Fruit fly (Drosophila melanogaster) whole organism, embryonic: Measurements from ENCODE around the gene gukh.

Experiments used
- Ada2b ChIP-seq: fragments of 200-800 bp; sonication (Bioruptor generic); IDR thresholded peaks from 2 replicates; pipeline ENCODE4 v1.3.6; 2022; ENCODE audit warnings: missing biosample characterization, missing genetic modification characterization
- CG11093 ChIP-seq: fragments of 200-800 bp; sonication (Bioruptor generic); IDR thresholded peaks from 3 replicates; pipeline ENCODE4 v1.3.6; 2022; ENCODE audit warnings: missing biosample characterization, missing genetic modification characterization
- CG11247 ChIP-seq: fragments of 200-800 bp; sonication (Bioruptor generic); IDR thresholded peaks from 2 replicates; pipeline ENCODE4 v1.3.6; 2022; ENCODE audit warnings: missing biosample characterization, missing genetic modification characterization
- CG1233 ChIP-seq: fragments of 200-800 bp; sonication (Bioruptor generic); optimal IDR thresholded peaks from 4 replicates; lab custom pipeline; 2018; ENCODE audit warnings: missing biosample characterization, mild to moderate bottlenecking, missing genetic modification characterization
- CG12391 ChIP-seq: fragments of 200-800 bp; sonication (Bioruptor generic); optimal IDR thresholded peaks from 3 replicates; lab custom pipeline; 2018; ENCODE audit warnings: missing biosample characterization, mild to moderate bottlenecking, missing genetic modification characterization, moderate library complexity
- CG12659 ChIP-seq: fragments of 200-800 bp; sonication (Bioruptor generic); optimal IDR thresholded peaks from 3 replicates; lab custom pipeline; 2017; ENCODE audit warnings: mild to moderate bottlenecking, missing biosample characterization, missing genetic modification reagents, missing genetic modification characterization
- CG15601 ChIP-seq: fragments of 200-800 bp; sonication (Bioruptor generic); optimal IDR thresholded peaks from 3 replicates; lab custom pipeline; 2019; ENCODE audit warnings: missing biosample characterization, mild to moderate bottlenecking, missing genetic modification characterization, moderate library complexity
- CG17568 ChIP-seq: fragments of 200-800 bp; sonication (Bioruptor generic); optimal IDR thresholded peaks from 2 replicates; lab custom pipeline; 2018; ENCODE audit warnings: missing biosample characterization, mild to moderate bottlenecking, missing genetic modification characterization, moderate library complexity
- CG18599 ChIP-seq: fragments of 200-800 bp; sonication (Bioruptor generic); optimal IDR thresholded peaks from 3 replicates; lab custom pipeline; 2017; ENCODE audit warnings: missing biosample characterization, missing genetic modification characterization, mild to moderate bottlenecking, moderate library complexity, missing genetic modification reagents
- CG2875 ChIP-seq: fragments of 200-800 bp; sonication (Bioruptor generic); optimal IDR thresholded peaks from 2 replicates; lab custom pipeline; 2017; ENCODE audit warnings: missing biosample characterization, mild to moderate bottlenecking, missing genetic modification characterization, missing genetic modification reagents
- CG31224 ChIP-seq: fragments of 200-800 bp; sonication (Bioruptor generic); IDR thresholded peaks from 2 replicates; pipeline ENCODE4 v1.3.6; 2022; ENCODE audit warnings: missing biosample characterization, missing genetic modification characterization
- CG3407 ChIP-seq: fragments of 200-800 bp; sonication (Bioruptor generic); optimal IDR thresholded peaks from 2 replicates; lab custom pipeline; 2018; ENCODE audit warnings: missing biosample characterization, mild to moderate bottlenecking, missing genetic modification characterization
- CG3838 ChIP-seq: fragments of 200-800 bp; sonication (Bioruptor generic); optimal IDR thresholded peaks from 3 replicates; lab custom pipeline; 2016; ENCODE audit warnings: missing biosample characterization, missing genetic modification characterization
- CG4328 ChIP-seq: fragments of 200-800 bp; sonication (Bioruptor generic); optimal IDR thresholded peaks from 3 replicates; lab custom pipeline; 2017; ENCODE audit warnings: missing biosample characterization, missing genetic modification reagents, missing genetic modification characterization
- CG4360 ChIP-seq: fragments of 200-800 bp; sonication (Bioruptor generic); IDR thresholded peaks from 2 replicates; pipeline ENCODE4 v1.3.6; 2022; ENCODE audit warnings: missing biosample characterization, missing genetic modification characterization
- CG7357 ChIP-seq: fragments of 200-800 bp; sonication (Bioruptor generic); IDR thresholded peaks from 3 replicates; pipeline ENCODE4 v1.3.6; 2022; ENCODE audit warnings: missing biosample characterization, missing genetic modification characterization
- CG7839 ChIP-seq: fragments of 200-800 bp; sonication (Bioruptor generic); optimal IDR thresholded peaks from 3 replicates; lab custom pipeline; 2018; ENCODE audit warnings: missing biosample characterization, mild to moderate bottlenecking, missing genetic modification characterization, moderate library complexity
- CG8478 ChIP-seq: fragments of >200 bp; optimal IDR thresholded peaks from 2 replicates; lab custom pipeline; 2018
- CG9437 ChIP-seq: fragments of 200-800 bp; sonication (Bioruptor generic); optimal IDR thresholded peaks from 2 replicates; lab custom pipeline; 2018; ENCODE audit warnings: missing biosample characterization, mild to moderate bottlenecking, missing genetic modification characterization
- Dip3 ChIP-seq: fragments of 200-800 bp; sonication (Bioruptor generic); optimal IDR thresholded peaks from 3 replicates; lab custom pipeline; 2016; ENCODE audit warnings: missing biosample characterization, missing genetic modification characterization
- GATAe ChIP-seq: fragments of 200-800 bp; sonication (Bioruptor generic); conservative IDR thresholded peaks from 2 replicates; pipeline ENCODE4 v1.3.6; 2022; ENCODE audit warnings: missing biosample characterization, missing genetic modification characterization
- HmgZ ChIP-seq: fragments of 200-800 bp; sonication (Bioruptor generic); optimal IDR thresholded peaks from 2 replicates; lab custom pipeline; 2018; ENCODE audit warnings: missing biosample characterization, mild to moderate bottlenecking, missing genetic modification characterization
- Hmr ChIP-seq: fragments of 200-800 bp; sonication (Bioruptor generic); optimal IDR thresholded peaks from 3 replicates; lab custom pipeline; 2017; ENCODE audit warnings: mild to moderate bottlenecking, missing biosample characterization, missing genetic modification reagents, missing genetic modification characterization
- Hr3 ChIP-seq: fragments of 200-800 bp; sonication (Bioruptor generic); optimal IDR thresholded peaks from 3 replicates; lab custom pipeline; 2016; ENCODE audit warnings: missing biosample characterization, missing genetic modification characterization
- NK7.1 ChIP-seq: fragments of 200-800 bp; sonication (Bioruptor generic); optimal IDR thresholded peaks from 3 replicates; lab custom pipeline; 2016; ENCODE audit warnings: missing biosample characterization, missing genetic modification characterization
- Opbp ChIP-seq: fragments of 200-800 bp; sonication (Bioruptor generic); IDR thresholded peaks from 3 replicates; pipeline ENCODE4 v1.3.6; 2022; ENCODE audit warnings: missing biosample characterization, missing genetic modification characterization; ENCODE audit not compliant: partially characterized antibody
- Rfx ChIP-seq: fragments of 200-800 bp; sonication (Bioruptor generic); IDR thresholded peaks from 2 replicates; pipeline ENCODE4 v1.3.6; 2022; ENCODE audit warnings: missing biosample characterization, missing genetic modification characterization
- TFAM ChIP-seq: fragments of 200-800 bp; sonication (Bioruptor generic); optimal IDR thresholded peaks from 2 replicates; lab custom pipeline; 2017; ENCODE audit warnings: missing biosample characterization, missing genetic modification characterization, inconsistent platforms
- Xrp1 ChIP-seq: fragments of 200-800 bp; sonication (Bioruptor generic); IDR thresholded peaks from 2 replicates; pipeline ENCODE4 v1.3.6; 2022; ENCODE audit warnings: missing biosample characterization, missing genetic modification characterization
- ab ChIP-seq: fragments of 200-800 bp; sonication (Bioruptor generic); optimal IDR thresholded peaks from 2 replicates; lab custom pipeline; 2016; ENCODE audit warnings: missing biosample characterization, missing genetic modification characterization
- ac ChIP-seq: fragments of 200-800 bp; sonication (Bioruptor generic); optimal IDR thresholded peaks from 3 replicates; lab custom pipeline; 2017; ENCODE audit warnings: missing biosample characterization, mild to moderate bottlenecking, missing genetic modification characterization
- ara ChIP-seq: fragments of 200-800 bp; sonication (Bioruptor generic); IDR thresholded peaks from 2 replicates; pipeline ENCODE4 v1.3.6; 2022; ENCODE audit warnings: missing biosample characterization, missing genetic modification characterization
- ato ChIP-seq: fragments of 200-800 bp; sonication (Bioruptor generic); IDR thresholded peaks from 2 replicates; pipeline ENCODE4 v1.3.6; 2022; ENCODE audit warnings: missing biosample characterization, missing genetic modification characterization; ENCODE audit not compliant: partially characterized antibody
- bbx ChIP-seq: fragments of 200-800 bp; sonication (Bioruptor generic); IDR thresholded peaks from 2 replicates; pipeline ENCODE4 v1.3.6; 2022; ENCODE audit warnings: missing biosample characterization, missing genetic modification characterization; ENCODE audit not compliant: partially characterized antibody
- bsh ChIP-seq, 2 experiments: fragments of 200-800 bp; sonication (Bioruptor generic); optimal IDR thresholded peaks; 2 replicates each; lab custom pipeline; 2017 to 2018; ENCODE audit warnings: mild to moderate bottlenecking in 2 of 2, missing biosample characterization in 2 of 2, missing genetic modification characterization in 2 of 2, moderate library complexity in 1 of 2
- chif ChIP-seq, 2 experiments: fragments of 200-800 bp; sonication (Bioruptor generic); optimal IDR thresholded peaks; 3 replicates each; lab custom pipeline; 2016; ENCODE audit warnings: missing biosample characterization in 2 of 2, missing genetic modification characterization in 2 of 2
- chinmo ChIP-seq: fragments of 200-800 bp; sonication (Bioruptor generic); IDR thresholded peaks from 4 replicates; pipeline ENCODE4 v1.3.6; 2022; ENCODE audit warnings: missing biosample characterization, missing genetic modification characterization; ENCODE audit not compliant: partially characterized antibody
- crol ChIP-seq: fragments of 200-800 bp; sonication (Bioruptor generic); IDR thresholded peaks from 2 replicates; pipeline ENCODE4 v1.3.6; 2022; ENCODE audit warnings: missing biosample characterization, missing genetic modification characterization
- fd3F ChIP-seq: fragments of 200-800 bp; sonication (Bioruptor generic); optimal IDR thresholded peaks from 2 replicates; lab custom pipeline; 2018; ENCODE audit warnings: missing biosample characterization, mild to moderate bottlenecking, missing genetic modification characterization, moderate library complexity
- fru ChIP-seq: fragments of >200 bp; optimal IDR thresholded peaks from 2 replicates; lab custom pipeline; 2017
- grau ChIP-seq: fragments of 200-800 bp; optimal IDR thresholded peaks from 3 replicates; lab custom pipeline; 2019; ENCODE audit warnings: missing biosample characterization, mild to moderate bottlenecking, missing genetic modification characterization, moderate library complexity
- ken ChIP-seq: fragments of 200-800 bp; sonication (Bioruptor generic); IDR thresholded peaks from 3 replicates; pipeline ENCODE4 v1.3.6; 2022; ENCODE audit warnings: missing biosample characterization, missing genetic modification characterization
- p53 ChIP-seq: fragments of 200-800 bp; sonication (Bioruptor generic); optimal IDR thresholded peaks from 2 replicates; lab custom pipeline; 2016; ENCODE audit warnings: missing biosample characterization, missing genetic modification characterization
- pan ChIP-seq, 4 experiments: fragments of >200 bp in 3 of 4; fragments of 200-800 bp in 1 of 4; sonication (Bioruptor generic) in 1 of 4; optimal IDR thresholded peaks in 3 of 4; IDR thresholded peaks in 1 of 4; 2 replicates each; pipeline versions ENCODE4 v1.3.6 to Lab custom; 2017 to 2022; ENCODE audit warnings: missing biosample characterization in 2 of 4, missing genetic modification characterization in 2 of 4, mixed read lengths in 1 of 4
- phol ChIP-seq: fragments of 200-800 bp; sonication (Bioruptor generic); optimal IDR thresholded peaks from 3 replicates; lab custom pipeline; 2018; ENCODE audit warnings: missing biosample characterization, mild to moderate bottlenecking, missing genetic modification characterization, moderate library complexity
- prd ChIP-seq, 3 experiments: fragments of >200 bp in 2 of 3; fragments of 200-800 bp in 1 of 3; sonication (Bioruptor generic) in 1 of 3; optimal IDR thresholded peaks in 2 of 3; IDR thresholded peaks in 1 of 3; 2 replicates in 2 of 3; 3 replicates in 1 of 3; pipeline versions ENCODE4 v1.3.6 to Lab custom; 2017 to 2022; ENCODE audit warnings: missing biosample characterization in 1 of 3, missing genetic modification characterization in 1 of 3
- sob ChIP-seq: fragments of 200-800 bp; sonication (Bioruptor generic); IDR thresholded peaks from 2 replicates; pipeline ENCODE4 v1.3.6; 2022; ENCODE audit warnings: missing biosample characterization, missing genetic modification characterization
- sqz ChIP-seq: fragments of 200-800 bp; sonication (Bioruptor generic); optimal IDR thresholded peaks from 3 replicates; lab custom pipeline; 2018; ENCODE audit warnings: missing biosample characterization, mild to moderate bottlenecking, missing genetic modification characterization

gukh gene

dm6 chr3R:19014742-19015422 is 31.1 kb downstream of the gukh start (continued):
- TF ChIP-seq CG3838 (GFP tag; lab: Kevin White, UChicago) (no peak), ato (GFP tag; lab: Robert Waterston, UW) (no peak), ab (GFP tag; lab: Kevin White, UChicago) (no peak), Xrp1 (GFP tag; lab: Robert Waterston, UW) (peak; percentile 70; the same call in 1 of the 2 replicates), Ada2b (GFP tag; lab: Robert Waterston, UW) (peak; percentile 8; the same call in 1 of the 2 replicates), CG4360 (GFP tag; lab: Robert Waterston, UW) (peak; percentile 39; the same call in 1 of the 2 replicates), Rfx (GFP tag; lab: Robert Waterston, UW) (0 out of 2 replicates have a peak, but pooled peaks have one; percentile 14), CG12659 (GFP tag; lab: Kevin White, UChicago) (peak; percentile 20), crol (peak; percentile 51), CG2875 (GFP tag; lab: Kevin White, UChicago) (peak; percentile 58), ara (GFP tag; lab: Robert Waterston, UW) (peak; percentile 38; the same call in 1 of the 2 replicates), phol (peak; percentile 64), bbx (GFP tag; lab: Robert Waterston, UW) (no peak), CG18599 (GFP tag; lab: Kevin White, UChicago) (peak; percentile 24), Hmr (no peak), CG12391 (tag; lab: Kevin White, UChicago) (peak; percentile 66), bsh (GFP tag; optimal IDR thresholded peaks at IDR 0.05; lab: Kevin White, UChicago) (peak in 1 of 2 experiments; percentile 80), HmgZ (tag; lab: Kevin White, UChicago) (no peak), CG31224 (GFP tag; lab: Robert Waterston, UW) (no peak), CG7357 (GFP tag; lab: Robert Waterston, UW) (no peak), p53 (GFP tag; lab: Kevin White, UChicago) (no peak), chif (GFP tag; optimal IDR thresholded peaks at IDR 0.05; lab: Kevin White, UChicago) (peak in 1 of 2 experiments; percentile 15), grau (peak; percentile 45), CG9437 (peak; percentile 20), CG8478 (lab: Kevin White, UChicago) (no peak), fru (lab: Kevin White, UChicago) (no peak), TFAM (GFP tag; lab: Kevin White, UChicago) (no peak), CG17568 (no peak), NK7.1 (GFP tag; lab: Kevin White, UChicago) (no peak), pan (optimal IDR thresholded peaks at IDR 0.05; lab: Kevin White, UChicago) (no peak), pan (GFP tag; optimal IDR thresholded peaks at IDR 0.05 in 1 of 2, IDR thresholded peaks at IDR 0.05 in 1 of 2) (peak in 1 of 2 experiments; percentile 71), CG1233 (GFP tag; lab: Kevin White, UChicago) (no peak), Opbp (GFP tag; lab: Robert Waterston, UW) (no peak), CG4328 (GFP tag; lab: Kevin White, UChicago) (no peak), CG7839 (tag; lab: Kevin White, UChicago) (peak; percentile 60), ken (GFP tag; lab: Robert Waterston, UW) (0 out of 3 replicates have a peak, but pooled peaks have one; percentile 43), CG15601 (tag; lab: Kevin White, UChicago) (peak; percentile 65), fd3F (no peak), CG3407 (GFP tag; lab: Kevin White, UChicago) (peak; percentile 9), CG11093 (no peak), sob (GFP tag; lab: Robert Waterston, UW) (peak; percentile 21; the same call in 1 of the 2 replicates), Dip3 (no peak), ac (no peak), prd (optimal IDR thresholded peaks at IDR 0.05; lab: Kevin White, UChicago) (no peak), prd (GFP tag; IDR thresholded peaks at IDR 0.05; lab: Robert Waterston, UW) (peak; percentile 56; the same call in 1 of the 3 replicates), Hr3 (GFP tag; lab: Kevin White, UChicago) (peak; percentile 39), CG11247 (GFP tag; lab: Robert Waterston, UW) (no peak), chinmo (GFP tag; lab: Robert Waterston, UW) (no peak), GATAe (no peak), sqz (GFP tag; lab: Kevin White, UChicago) (peak; percentile 2)
